Worm (Caenorhabditis elegans): ENCODE results near the gene C02G6.2.

- TF ChIP-seq lin-11 (tag; optimal IDR thresholded peaks at IDR 0.05) = no peak
- no peak for TF ChIP-seq pag-3 (tag; optimal IDR thresholded peaks at IDR 0.05; ENCODE audit: borderline replicate concordance)
- TF ChIP-seq madf-2 (tag; optimal IDR thresholded peaks at IDR 0.05) = no peak
- no peak for TF ChIP-seq T23F11.4 (GFP tag; optimal IDR thresholded peaks at IDR 0.05)
- no peak for TF ChIP-seq unc-86 (tag; optimal IDR thresholded peaks at IDR 0.05)
- no peak for TF ChIP-seq pros-1 (tag; optimal IDR thresholded peaks at IDR 0.05)
These were observed 35.8 kb upstream of the C02G6.2 start for ce11 chrV:5835979-5836615.
